Fruit fly (Drosophila melanogaster): ENCODE data around the gene CG7829.

- TF ChIP-seq Pif1B (GFP tag; optimal IDR thresholded peaks at IDR 0.05) (no peak), CG12605 (GFP tag; IDR thresholded peaks at IDR 0.05) (peak; percentile 93), CG8159 (tag; optimal IDR thresholded peaks at IDR 0.05) (peak; percentile 82), EcR (GFP tag; optimal IDR thresholded peaks at IDR 0.05) (no peak), D1 (tag; optimal IDR thresholded peaks at IDR 0.05) (no peak), fd96Ca (GFP tag; IDR thresholded peaks at IDR 0.05) (peak; percentile 96), Pif1A (GFP tag; optimal IDR thresholded peaks at IDR 0.05) (no peak)
These were observed 14.7 kb downstream of the CG7829 start, which contains the start of the genes Etfb and CG7789 for dm6 chr3R:29802753-29803313.

Data from whole organism, pupa.